Worm (Caenorhabditis elegans) whole organism, L4 larva: ENCODE results near the gene E01G4.6.

Experiments used
- F26F4.8 ChIP-seq: fragments of 200-800 bp; sonication (Bioruptor generic); conservative IDR thresholded peaks from 2 replicates; pipeline ENCODE4 v1.3.6; 2022; ENCODE audit warnings: missing genetic modification characterization, missing compliant biosample characterization
- F44E2.7 ChIP-seq: fragments of 200-800 bp; sonication (Bioruptor generic); IDR thresholded peaks from 2 replicates; pipeline ENCODE4 v2.1.2; 2022; ENCODE audit warnings: missing genetic modification characterization, missing compliant biosample characterization
- T26A8.4 ChIP-seq: fragments of 200-800 bp; sonication (Bioruptor generic); IDR thresholded peaks from 2 replicates; pipeline ENCODE4 v1.3.6; 2022; ENCODE audit warnings: missing genetic modification characterization, missing compliant biosample characterization
- attf-4 ChIP-seq: sonication (generic microtip); optimal IDR thresholded peaks from 3 replicates; lab custom pipeline; 2017; ENCODE audit warnings: missing biosample characterization, missing genetic modification characterization
- daf-12 ChIP-seq: fragments of 150-350 bp; optimal IDR thresholded peaks from 2 replicates; lab custom pipeline; 2014; ENCODE audit warnings: missing biosample characterization, missing genetic modification reagents, missing genetic modification characterization
- daf-19 ChIP-seq: fragments of 200-800 bp; sonication (Bioruptor generic); conservative IDR thresholded peaks from 2 replicates; pipeline ENCODE4 v1.3.6; 2022; ENCODE audit warnings: missing genetic modification characterization, missing compliant biosample characterization
- daf-8 ChIP-seq: fragments of 200-800 bp; sonication (Bioruptor generic); IDR thresholded peaks from 2 replicates; pipeline ENCODE4 v1.3.6; 2022; ENCODE audit warnings: missing genetic modification characterization, missing compliant biosample characterization
- dpl-1 ChIP-seq: fragments of 150-350 bp; optimal IDR thresholded peaks from 2 replicates; lab custom pipeline; 2014; ENCODE audit warnings: missing biosample characterization, missing genetic modification reagents, missing genetic modification characterization
- egl-43 ChIP-seq: fragments of 200-800 bp; sonication (Bioruptor generic); IDR thresholded peaks from 2 replicates; pipeline ENCODE4 v1.3.6; 2022; ENCODE audit warnings: missing genetic modification reagents, missing genetic modification characterization, missing compliant biosample characterization
- hif-1 ChIP-seq, 2 experiments: sonication (generic microtip); optimal IDR thresholded peaks; 2 replicates each; lab custom pipeline; 2016 to 2017; ENCODE audit warnings: missing compliant biosample characterization in 2 of 2, missing genetic modification characterization in 2 of 2, missing genetic modification reagents in 2 of 2, missing genotype in 2 of 2, mild to moderate bottlenecking in 1 of 2
- hlh-11 ChIP-seq: fragments of 200-800 bp; sonication (Bioruptor generic); optimal IDR thresholded peaks from 2 replicates; lab custom pipeline; 2018; ENCODE audit warnings: mild to moderate bottlenecking, missing genetic modification characterization, missing compliant biosample characterization
- hlh-30 ChIP-seq: sonication (generic microtip); optimal IDR thresholded peaks from 2 replicates; lab custom pipeline; 2017; ENCODE audit warnings: antibody characterized with exemption, mild to moderate bottlenecking, missing genetic modification characterization, missing compliant biosample characterization; ENCODE audit not compliant: insufficient read depth
- hmg-1.1 ChIP-seq: fragments of 200-800 bp; sonication (Bioruptor generic); IDR thresholded peaks from 2 replicates; pipeline ENCODE4 v1.3.6; 2022; ENCODE audit warnings: missing genetic modification reagents, missing genetic modification characterization, missing compliant biosample characterization
- lin-15B ChIP-seq: fragments of 150-350 bp; sonication (generic microtip); optimal IDR thresholded peaks from 3 replicates; lab custom pipeline; 2014; ENCODE audit warnings: missing biosample characterization, missing genetic modification characterization
- lin-29 ChIP-seq: fragments of 200-800 bp; sonication (Bioruptor generic); IDR thresholded peaks from 2 replicates; pipeline ENCODE4 v1.3.6; 2022; ENCODE audit warnings: missing genetic modification reagents, missing genetic modification characterization, missing compliant biosample characterization
- lin-38 ChIP-seq: fragments of 200-800 bp; sonication (Bioruptor generic); IDR thresholded peaks from 2 replicates; pipeline ENCODE4 v1.3.6; 2022; ENCODE audit warnings: missing genetic modification reagents, missing genetic modification characterization, missing compliant biosample characterization
- lir-3 ChIP-seq: sonication (generic microtip); optimal IDR thresholded peaks from 2 replicates; lab custom pipeline; 2016; ENCODE audit warnings: mild to moderate bottlenecking, missing genetic modification characterization, missing compliant biosample characterization
- lsy-2 ChIP-seq, 2 experiments: fragments of 150-350 bp in 1 of 2; sonication (generic microtip) in 1 of 2; optimal IDR thresholded peaks; 2 replicates each; lab custom pipeline; 2014 to 2017; ENCODE audit warnings: missing biosample characterization in 2 of 2, missing genetic modification characterization in 2 of 2
- mes-2 ChIP-seq: sonication (generic microtip); optimal IDR thresholded peaks from 2 replicates; lab custom pipeline; 2016; ENCODE audit warnings: missing genotype, mild to moderate bottlenecking, missing genetic modification characterization, missing compliant biosample characterization; ENCODE audit not compliant: poor library complexity, severe bottlenecking
- mxl-2 ChIP-seq: fragments of 200-800 bp; sonication (Bioruptor generic); conservative IDR thresholded peaks from 2 replicates; pipeline ENCODE4 v1.3.6; 2022; ENCODE audit warnings: missing genetic modification reagents, missing genetic modification characterization, missing compliant biosample characterization
- nhr-102 ChIP-seq: sonication (generic microtip); optimal IDR thresholded peaks from 2 replicates; lab custom pipeline; 2016; ENCODE audit warnings: mild to moderate bottlenecking, missing genetic modification characterization, moderate library complexity, missing compliant biosample characterization
- nhr-28 ChIP-seq: fragments of 150-350 bp; optimal IDR thresholded peaks from 2 replicates; lab custom pipeline; 2014; ENCODE audit warnings: missing biosample characterization, missing genetic modification characterization
- nhr-42 ChIP-seq: fragments of 200-800 bp; sonication (Bioruptor generic); IDR thresholded peaks from 2 replicates; pipeline ENCODE4 v1.3.6; 2022; ENCODE audit warnings: missing genetic modification characterization, missing compliant biosample characterization
- nhr-77 ChIP-seq: fragments of 150-350 bp; optimal IDR thresholded peaks from 2 replicates; lab custom pipeline; 2014; ENCODE audit warnings: missing biosample characterization, missing genetic modification characterization
- sdz-12 ChIP-seq: fragments of 200-800 bp; sonication (Bioruptor generic); optimal IDR thresholded peaks from 2 replicates; lab custom pipeline; 2018; ENCODE audit warnings: mild to moderate bottlenecking, missing genetic modification characterization, missing compliant biosample characterization
- set-16 ChIP-seq: fragments of 200-800 bp; sonication (Bioruptor generic); IDR thresholded peaks from 2 replicates; pipeline ENCODE4 v1.3.6; 2022; ENCODE audit warnings: missing genetic modification reagents, missing genetic modification characterization, missing compliant biosample characterization
- snpc-1.2 ChIP-seq: fragments of 200-800 bp; sonication (Bioruptor generic); IDR thresholded peaks from 2 replicates; pipeline ENCODE4 v1.3.6; 2022; ENCODE audit warnings: missing genetic modification reagents, missing genetic modification characterization, missing compliant biosample characterization
- unc-62 ChIP-seq, 3 experiments: fragments of 150-350 bp in 1 of 3; sonication (generic microtip); optimal IDR thresholded peaks in 2 of 3; peaks in 1 of 3; 1 replicate in 1 of 3; 2 replicates in 2 of 3; lab custom pipeline; 2014 to 2017; ENCODE audit warnings: missing biosample characterization in 3 of 3, missing genetic modification characterization in 3 of 3, missing genetic modification reagents in 3 of 3, missing genotype in 1 of 3

The E01G4.6 gene

ce11 chrII:13477230-13477629, 5.0 kb upstream of the E01G4.6 start (continued):
- TF ChIP-seq dpl-1 (GFP tag; lab: Kevin White, UChicago) (peak; percentile 58), hlh-11 (tag; lab: Kevin White, UChicago) (peak; percentile 50), hif-1 (tag; optimal IDR thresholded peaks at IDR 0.05; lab: Kevin White, UChicago) (peak in 1 of 2 experiments; percentile 5), nhr-28 (tag; lab: Kevin White, UChicago) (peak; percentile 36), hmg-1.1 (GFP tag; lab: Robert Waterston, UW) (peak; percentile 48; the same call in 1 of the 2 replicates), attf-4 (tag; lab: Kevin White, UChicago) (no peak), hlh-30 (peak; percentile 38)

ce11 chrII:13479424-13479823, 2.8 kb upstream of the E01G4.6 start:
- TF ChIP-seq mes-2 (tag; lab: Kevin White, UChicago) (no peak), unc-62 (GFP tag; optimal IDR thresholded peaks at IDR 0.05 in 1 of 2; lab: Kevin White, UChicago) (peak in 1 of 2 experiments; percentile 68), unc-62 (tag; optimal IDR thresholded peaks at IDR 0.05; lab: Kevin White, UChicago) (no peak)

- TF ChIP-seq set-16 (GFP tag; lab: Robert Waterston, UW) (peak; percentile 65), unc-62 (GFP tag; optimal IDR thresholded peaks at IDR 0.05 in 1 of 2; lab: Kevin White, UChicago) (peak in 1 of 2 experiments; percentile 47), unc-62 (tag; optimal IDR thresholded peaks at IDR 0.05; lab: Kevin White, UChicago) (no peak), lin-15B (tag; lab: Kevin White, UChicago) (no peak), F26F4.8 (GFP tag; lab: Robert Waterston, UW) (no peak)
Measured at ce11 chrII:13484108-13484507, 1.9 kb downstream of the E01G4.6 start.

ce11 chrII:13485119-13485518, 2.9 kb downstream of the E01G4.6 start:
- TF ChIP-seq T26A8.4 (GFP tag; lab: Robert Waterston, UW) (0 out of 2 replicates have a peak, but pooled peaks have one; percentile 10), F44E2.7 (GFP tag; lab: Robert Waterston, UW) (no peak), snpc-1.2 (GFP tag; lab: Robert Waterston, UW) (no peak), lir-3 (no peak), F26F4.8 (GFP tag; lab: Robert Waterston, UW) (0 out of 2 replicates have a peak, but pooled peaks have one; percentile 7), daf-12 (no peak), nhr-42 (GFP tag; lab: Robert Waterston, UW) (0 out of 2 replicates have a peak, but pooled peaks have one; percentile 5), set-16 (GFP tag; lab: Robert Waterston, UW) (peak; percentile 77), mxl-2 (GFP tag; lab: Robert Waterston, UW) (no peak), lin-38 (GFP tag; lab: Robert Waterston, UW) (0 out of 2 replicates have a peak, but pooled peaks have one; percentile 17)
- TF ChIP-seq, all 104 proteins: peak for 5

- TF ChIP-seq set-16 (GFP tag; lab: Robert Waterston, UW) (peak; percentile 69; the same call in 1 of the 2 replicates), nhr-77 (tag; lab: Kevin White, UChicago) (no peak)
Measured at ce11 chrII:13487563-13487962, 5.4 kb downstream of the E01G4.6 start.

- TF ChIP-seq lin-29 (GFP tag; lab: Robert Waterston, UW): no peak
- 0 out of 2 replicates have a peak, but pooled peaks have one; percentile 26 for TF ChIP-seq daf-8 (GFP tag; lab: Robert Waterston, UW)
- TF ChIP-seq egl-43: peak; percentile 23; the same call in 1 of the 2 replicates
- TF ChIP-seq lsy-2 (tag; optimal IDR thresholded peaks at IDR 0.05; lab: Kevin White, UChicago): no peak
- no peak for TF ChIP-seq nhr-102
- TF ChIP-seq set-16 (GFP tag; lab: Robert Waterston, UW): peak; percentile 87
- no peak for TF ChIP-seq sdz-12
- no peak for TF ChIP-seq daf-19 (GFP tag; lab: Robert Waterston, UW)
- TF ChIP-seq, all 104 proteins: peak for 3
Measured at ce11 chrII:13489896-13490295, 7.7 kb downstream of the E01G4.6 start.
